Fruit fly (Drosophila melanogaster): ENCODE results near the gene CG32284.

The CG32284 gene

DNA sequence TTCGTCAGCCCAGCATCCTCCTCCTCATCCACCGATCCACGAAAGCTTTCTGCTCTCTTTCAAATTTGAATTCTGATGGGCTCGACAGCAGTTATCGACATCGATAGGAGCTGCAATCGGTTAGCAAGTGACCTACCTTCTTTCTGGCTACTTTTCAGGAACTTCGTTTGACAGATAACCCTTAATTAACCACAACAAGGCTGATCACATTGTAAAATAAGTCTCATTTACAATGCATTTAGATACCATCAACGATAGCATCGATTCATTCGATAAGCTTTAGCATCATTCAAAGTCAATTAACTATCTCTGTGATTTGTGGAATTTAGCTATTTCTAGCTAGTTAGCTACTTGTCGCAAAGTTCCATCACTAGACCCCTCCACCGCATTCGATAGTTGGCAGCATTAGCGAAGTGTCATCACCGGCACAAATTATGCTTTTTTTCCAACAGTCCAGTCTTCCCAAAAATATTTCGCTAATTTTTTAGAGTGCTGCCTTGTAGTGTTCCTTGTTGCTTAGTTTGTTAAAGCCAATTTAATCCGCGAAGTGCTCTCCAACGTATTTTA is 7.9 kb upstream of the CG32284 start, which contains the start of the genes MnM and Girdin (continued):
- TF ChIP-seq lola (GFP tag; optimal IDR thresholded peaks at IDR 0.05): peak in 1 of 3 experiments; percentile 58
- TF ChIP-seq CG8281 (tag; optimal IDR thresholded peaks at IDR 0.05): no peak
- peak; percentile 67 for TF ChIP-seq CG9817 (tag; optimal IDR thresholded peaks at IDR 0.05)
- peak; percentile 82 for TF ChIP-seq pzg (GFP tag; optimal IDR thresholded peaks at IDR 0.05)
- TF ChIP-seq tin (GFP tag; optimal IDR thresholded peaks at IDR 0.05): peak; percentile 69
- TF ChIP-seq BtbVII (GFP tag; optimal IDR thresholded peaks at IDR 0.05): no peak
- peak; percentile 36 for TF ChIP-seq CG10979 (tag; optimal IDR thresholded peaks at IDR 0.05)
- no peak for TF ChIP-seq CG11085 (GFP tag; IDR thresholded peaks at IDR 0.05)
- TF ChIP-seq CG16779 (GFP tag; IDR thresholded peaks at IDR 0.05): no peak
- TF ChIP-seq Dip2 (GFP tag; IDR thresholded peaks at IDR 0.05): no peak
- TF ChIP-seq CG33557 (GFP tag; optimal IDR thresholded peaks at IDR 0.05): peak; percentile 40
- TF ChIP-seq amos (GFP tag; IDR thresholded peaks at IDR 0.05; ENCODE audit: partially characterized antibody): peak; percentile 79
- TF ChIP-seq CG4820 (GFP tag; optimal IDR thresholded peaks at IDR 0.05): peak; percentile 45
- TF ChIP-seq CG6654 (GFP tag; optimal IDR thresholded peaks at IDR 0.05): no peak
- TF ChIP-seq slbo (GFP tag; IDR thresholded peaks at IDR 0.05): peak; percentile 83
- no peak for TF ChIP-seq pita (GFP tag; optimal IDR thresholded peaks at IDR 0.05)
- no peak for TF ChIP-seq sc (optimal IDR thresholded peaks at IDR 0.05)
- TF ChIP-seq sc (GFP tag; optimal IDR thresholded peaks at IDR 0.05): no peak
- no peak for TF ChIP-seq CG2875 (GFP tag; optimal IDR thresholded peaks at IDR 0.05)
- no peak for TF ChIP-seq wdn (GFP tag; IDR thresholded peaks at IDR 0.05)
- no peak for TF ChIP-seq CG15479 (GFP tag; optimal IDR thresholded peaks at IDR 0.05)
- no peak for TF ChIP-seq ase (GFP tag; IDR thresholded peaks at IDR 0.05)
- TF ChIP-seq tap (tag; optimal IDR thresholded peaks at IDR 0.05): no peak
- no peak for TF ChIP-seq Taf1 (GFP tag; IDR thresholded peaks at IDR 0.05)
- peak; percentile 53; the same call in 1 of the 3 replicates for TF ChIP-seq CG11560 (tag; IDR thresholded peaks at IDR 0.05)
- TF ChIP-seq az2 (GFP tag; optimal IDR thresholded peaks at IDR 0.05): peak; percentile 56
- peak; percentile 33 for TF ChIP-seq stwl (tag; optimal IDR thresholded peaks at IDR 0.05)
- TF ChIP-seq dan (GFP tag; IDR thresholded peaks at IDR 0.05): no peak
- TF ChIP-seq fd96Cb (tag; optimal IDR thresholded peaks at IDR 0.05): peak; percentile 16
- peak; percentile 44 for TF ChIP-seq disco-r (GFP tag; optimal IDR thresholded peaks at IDR 0.05)
- no peak for TF ChIP-seq CG1529 (GFP tag; optimal IDR thresholded peaks at IDR 0.05)
- TF ChIP-seq Nf-YC (tag; optimal IDR thresholded peaks at IDR 0.05): no peak
- 0 out of 2 replicates have a peak, but pooled peaks have one; percentile 11 for TF ChIP-seq CG4730 (GFP tag; IDR thresholded peaks at IDR 0.05)
- TF ChIP-seq Atf6 (GFP tag; IDR thresholded peaks at IDR 0.05): no peak; the same call in 1 of the 2 replicates
- peak; percentile 37 to 74 for TF ChIP-seq chif (GFP tag; optimal IDR thresholded peaks at IDR 0.05)
- TF ChIP-seq Ptx1 (GFP tag; IDR thresholded peaks at IDR 0.05): no peak
- no peak for TF ChIP-seq Vsx1 (GFP tag; optimal IDR thresholded peaks at IDR 0.05)
- no peak for TF ChIP-seq CG17568 (GFP tag; optimal IDR thresholded peaks at IDR 0.05)
- peak; percentile 28; the same call in 1 of the 2 replicates for TF ChIP-seq CG4404 (GFP tag; IDR thresholded peaks at IDR 0.05)
- TF ChIP-seq Deaf1 (tag; optimal IDR thresholded peaks at IDR 0.05): no peak
- no peak for TF ChIP-seq caup (GFP tag; optimal IDR thresholded peaks at IDR 0.05; ENCODE audit: severe bottlenecking)
- TF ChIP-seq chinmo (GFP tag; IDR thresholded peaks at IDR 0.05; ENCODE audit: partially characterized antibody): 0 out of 4 replicates have a peak, but pooled peaks have one; percentile 4
- no peak for TF ChIP-seq Kr (GFP tag; optimal IDR thresholded peaks at IDR 0.05)
- no peak for TF ChIP-seq prd (optimal IDR thresholded peaks at IDR 0.05)
- peak; percentile 53; the same call in 1 of the 3 replicates for TF ChIP-seq prd (GFP tag; IDR thresholded peaks at IDR 0.05)
- TF ChIP-seq Ada2b (GFP tag; IDR thresholded peaks at IDR 0.05): no peak; the same call in 1 of the 2 replicates
- TF ChIP-seq CG9932 (GFP tag; IDR thresholded peaks at IDR 0.05): peak; percentile 88
- peak; percentile 51 for TF ChIP-seq NC2β (GFP tag; optimal IDR thresholded peaks at IDR 0.05)
- TF ChIP-seq kay (GFP tag; optimal IDR thresholded peaks at IDR 0.05): peak; percentile 44
- TF ChIP-seq Atf-2 (GFP tag; optimal IDR thresholded peaks at IDR 0.05): peak; percentile 70

Data from whole organism, embryonic.